Worm (Caenorhabditis elegans): ENCODE data around the gene str-3.

The str-3 gene

ce11 chrIV:11100271-11100670, at the start of gene str-3:
TSS of gene str-3 (minus strand) at chrIV:11100371.
- TF ChIP-seq tab-1 (GFP tag; IDR thresholded peaks at IDR 0.05), result no peak
- TF ChIP-seq T22C8.4 (GFP tag; IDR thresholded peaks at IDR 0.05), result no peak
- no peak for TF ChIP-seq med-1 (GFP tag; optimal IDR thresholded peaks at IDR 0.05; ENCODE audit: insufficient read depth)
- TF ChIP-seq klf-2 (GFP tag; conservative IDR thresholded peaks at IDR 0.05), result no peak
- TF ChIP-seq flt-1 (GFP tag; IDR thresholded peaks at IDR 0.05), result no peak
- no peak for TF ChIP-seq ztf-23 (GFP tag; IDR thresholded peaks at IDR 0.05)
- TF ChIP-seq cog-1 (tag; optimal IDR thresholded peaks at IDR 0.05), result no peak
- no peak for TF ChIP-seq ref-1 (GFP tag; conservative IDR thresholded peaks at IDR 0.05)
- TF ChIP-seq ztf-29 (GFP tag; IDR thresholded peaks at IDR 0.05), result no peak

- no peak for TF ChIP-seq ztf-29 (GFP tag; IDR thresholded peaks at IDR 0.05)
- peak; percentile 68 for TF ChIP-seq ztf-23 (GFP tag; IDR thresholded peaks at IDR 0.05)
- TF ChIP-seq med-1 (GFP tag; optimal IDR thresholded peaks at IDR 0.05; ENCODE audit: insufficient read depth), result no peak
- TF ChIP-seq ref-1 (GFP tag; conservative IDR thresholded peaks at IDR 0.05), result no peak
- TF ChIP-seq flt-1 (GFP tag; IDR thresholded peaks at IDR 0.05), result 0 out of 2 replicates have a peak, but pooled peaks have one; percentile 39
Measured at ce11 chrIV:11149454-11150163, 49.4 kb upstream of the str-3 start, which contains the start of the genes F01G4.6 and pfd-1. TSS of gene F01G4.6 (minus strand) at chrIV:11149504. TSS of gene pfd-1 (plus strand) at chrIV:11150113.

ce11 chrIV:11148788-11149366, 48.7 kb upstream of the str-3 start:
- 0 out of 2 replicates have a peak, but pooled peaks have one; percentile 7 for TF ChIP-seq flt-1 (GFP tag; IDR thresholded peaks at IDR 0.05)
- TF ChIP-seq med-1 (GFP tag; optimal IDR thresholded peaks at IDR 0.05; ENCODE audit: insufficient read depth), result no peak
- TF ChIP-seq klf-2 (GFP tag; conservative IDR thresholded peaks at IDR 0.05), result no peak
- no peak for TF ChIP-seq ref-1 (GFP tag; conservative IDR thresholded peaks at IDR 0.05)
- TF ChIP-seq ztf-29 (GFP tag; IDR thresholded peaks at IDR 0.05), result no peak
- no peak for TF ChIP-seq cog-1 (tag; optimal IDR thresholded peaks at IDR 0.05)
- TF ChIP-seq T22C8.4 (GFP tag; IDR thresholded peaks at IDR 0.05), result no peak
- no peak for TF ChIP-seq tab-1 (GFP tag; IDR thresholded peaks at IDR 0.05)

- TF ChIP-seq cog-1 (tag; optimal IDR thresholded peaks at IDR 0.05) (no peak), ztf-29 (GFP tag; IDR thresholded peaks at IDR 0.05) (no peak), ref-1 (GFP tag; conservative IDR thresholded peaks at IDR 0.05) (no peak), klf-2 (GFP tag; conservative IDR thresholded peaks at IDR 0.05) (no peak), tab-1 (GFP tag; IDR thresholded peaks at IDR 0.05) (no peak)
Measured at ce11 chrIV:11146962-11147470, 46.8 kb upstream of the str-3 start, which contains the start of gene pigq-1. TSS of gene pigq-1 (minus strand) at chrIV:11147247.

- TF ChIP-seq ztf-23 (GFP tag; IDR thresholded peaks at IDR 0.05) (no peak), med-1 (GFP tag; optimal IDR thresholded peaks at IDR 0.05; ENCODE audit: insufficient read depth) (no peak), klf-2 (GFP tag; conservative IDR thresholded peaks at IDR 0.05) (no peak), ref-1 (GFP tag; conservative IDR thresholded peaks at IDR 0.05) (no peak), cog-1 (tag; optimal IDR thresholded peaks at IDR 0.05) (no peak), flt-1 (GFP tag; IDR thresholded peaks at IDR 0.05) (no peak), ztf-29 (GFP tag; IDR thresholded peaks at IDR 0.05) (no peak), tab-1 (GFP tag; IDR thresholded peaks at IDR 0.05) (no peak), T22C8.4 (GFP tag; IDR thresholded peaks at IDR 0.05) (no peak)
Measured at ce11 chrIV:11146492-11146891, 46.3 kb upstream of the str-3 start.

ce11 chrIV:11145929-11146339, 45.8 kb upstream of the str-3 start:
- no peak for TF ChIP-seq cog-1 (tag; optimal IDR thresholded peaks at IDR 0.05)
- no peak for TF ChIP-seq ztf-29 (GFP tag; IDR thresholded peaks at IDR 0.05)
- TF ChIP-seq ztf-23 (GFP tag; IDR thresholded peaks at IDR 0.05), result no peak
- TF ChIP-seq ref-1 (GFP tag; conservative IDR thresholded peaks at IDR 0.05), result no peak
- TF ChIP-seq klf-2 (GFP tag; conservative IDR thresholded peaks at IDR 0.05), result no peak
- no peak for TF ChIP-seq tab-1 (GFP tag; IDR thresholded peaks at IDR 0.05)
- TF ChIP-seq med-1 (GFP tag; optimal IDR thresholded peaks at IDR 0.05; ENCODE audit: insufficient read depth), result no peak
- no peak for TF ChIP-seq flt-1 (GFP tag; IDR thresholded peaks at IDR 0.05)

ce11 chrIV:11143228-11143444, 43.0 kb upstream of the str-3 start, which contains the start of gene F01G4.4:
TSS of gene F01G4.4 (plus strand) at chrIV:11143345.
- TF ChIP-seq med-1 (GFP tag; optimal IDR thresholded peaks at IDR 0.05; ENCODE audit: insufficient read depth) (no peak), T22C8.4 (GFP tag; IDR thresholded peaks at IDR 0.05) (no peak), tab-1 (GFP tag; IDR thresholded peaks at IDR 0.05) (no peak), flt-1 (GFP tag; IDR thresholded peaks at IDR 0.05) (no peak), ztf-23 (GFP tag; IDR thresholded peaks at IDR 0.05) (no peak), ztf-29 (GFP tag; IDR thresholded peaks at IDR 0.05) (no peak), klf-2 (GFP tag; conservative IDR thresholded peaks at IDR 0.05) (no peak), ref-1 (GFP tag; conservative IDR thresholded peaks at IDR 0.05) (no peak), cog-1 (tag; optimal IDR thresholded peaks at IDR 0.05) (no peak)

ce11 chrIV:11142314-11143227, 42.4 kb upstream of the str-3 start, which contains the start of gene skih-2:
TSS of gene skih-2 (minus strand) at chrIV:11142364.
- TF ChIP-seq ztf-29 (GFP tag; IDR thresholded peaks at IDR 0.05) (no peak), klf-2 (GFP tag; conservative IDR thresholded peaks at IDR 0.05) (no peak), med-1 (GFP tag; optimal IDR thresholded peaks at IDR 0.05; ENCODE audit: insufficient read depth) (no peak), flt-1 (GFP tag; IDR thresholded peaks at IDR 0.05) (no peak), ztf-23 (GFP tag; IDR thresholded peaks at IDR 0.05) (no peak), T22C8.4 (GFP tag; IDR thresholded peaks at IDR 0.05) (no peak), cog-1 (tag; optimal IDR thresholded peaks at IDR 0.05) (no peak), tab-1 (GFP tag; IDR thresholded peaks at IDR 0.05) (no peak)

- no peak for TF ChIP-seq flt-1 (GFP tag; IDR thresholded peaks at IDR 0.05)
- no peak for TF ChIP-seq klf-2 (GFP tag; conservative IDR thresholded peaks at IDR 0.05)
- TF ChIP-seq ztf-23 (GFP tag; IDR thresholded peaks at IDR 0.05), result no peak
- no peak for TF ChIP-seq med-1 (GFP tag; optimal IDR thresholded peaks at IDR 0.05; ENCODE audit: insufficient read depth)
- TF ChIP-seq ztf-29 (GFP tag; IDR thresholded peaks at IDR 0.05), result no peak
- no peak for TF ChIP-seq ref-1 (GFP tag; conservative IDR thresholded peaks at IDR 0.05)
- TF ChIP-seq T22C8.4 (GFP tag; IDR thresholded peaks at IDR 0.05), result no peak
- TF ChIP-seq tab-1 (GFP tag; IDR thresholded peaks at IDR 0.05), result no peak
- TF ChIP-seq cog-1 (tag; optimal IDR thresholded peaks at IDR 0.05), result no peak
Measured at ce11 chrIV:11131268-11131667, 31.1 kb upstream of the str-3 start, which contains the start of gene ard-1. TSS of gene ard-1 (plus strand) at chrIV:11131279.
